Worm (Caenorhabditis elegans): ENCODE data around the gene M01G5.1.

ce11 chrIII:1455674-1456073 lies 40.5 kb upstream of the M01G5.1 start, which contains the start of gene Y82E9BR.17:
- TF ChIP-seq nhr-11 (tag; optimal IDR thresholded peaks at IDR 0.05): no peak
- no peak for TF ChIP-seq Y55F3AM.14 (GFP tag; optimal IDR thresholded peaks at IDR 0.05)
- no peak for TF ChIP-seq snpc-4 (tag; optimal IDR thresholded peaks at IDR 0.05)
- no peak for TF ChIP-seq nhr-77 (tag; optimal IDR thresholded peaks at IDR 0.05)
- no peak for TF ChIP-seq lin-11 (tag; optimal IDR thresholded peaks at IDR 0.05)
- no peak for TF ChIP-seq elt-1 (tag; optimal IDR thresholded peaks at IDR 0.05)
- no peak for TF ChIP-seq unc-62 (GFP tag; optimal IDR thresholded peaks at IDR 0.05)
- TF ChIP-seq egl-27 (tag; optimal IDR thresholded peaks at IDR 0.05): no peak

Measured in whole organism, L2 larva.